Fruit fly (Drosophila melanogaster) whole organism, prepupa: ENCODE data around the gene Pisd.

Experiments
- Blimp-1 ChIP-seq: fragments of 200-800 bp; sonication (Bioruptor generic); optimal IDR thresholded peaks from 3 replicates; lab custom pipeline; 2017; ENCODE audit warnings: missing biosample characterization, missing genetic modification characterization, mild to moderate bottlenecking, moderate library complexity, missing genetic modification reagents
- CG10631 ChIP-seq: fragments of 200-800 bp; sonication (Bioruptor generic); optimal IDR thresholded peaks from 2 replicates; lab custom pipeline; 2016; ENCODE audit warnings: missing biosample characterization, missing genetic modification characterization
- CG11762 ChIP-seq: fragments of 200-800 bp; sonication (Bioruptor generic); optimal IDR thresholded peaks from 3 replicates; lab custom pipeline; 2016; ENCODE audit warnings: missing biosample characterization, missing genetic modification characterization; ENCODE audit not compliant: insufficient read depth
- CG11902 ChIP-seq: fragments of 200-800 bp; sonication (Bioruptor generic); optimal IDR thresholded peaks from 3 replicates; lab custom pipeline; 2016; ENCODE audit warnings: missing biosample characterization, missing genetic modification characterization
- CG15336 ChIP-seq: fragments of 200-800 bp; sonication (Bioruptor generic); IDR thresholded peaks from 2 replicates; pipeline ENCODE4 v1.3.6; 2022; ENCODE audit warnings: missing biosample characterization, missing genetic modification characterization
- CG1621 ChIP-seq: fragments of 200-800 bp; sonication (Bioruptor generic); optimal IDR thresholded peaks from 3 replicates; lab custom pipeline; 2018; ENCODE audit warnings: missing biosample characterization, mild to moderate bottlenecking, missing genetic modification characterization
- CG16779 ChIP-seq: fragments of 200-800 bp; sonication (Bioruptor generic); optimal IDR thresholded peaks from 3 replicates; lab custom pipeline; 2017; ENCODE audit warnings: missing biosample characterization, mild to moderate bottlenecking, missing genetic modification characterization
- CG31627 ChIP-seq: fragments of 200-800 bp; sonication (Bioruptor generic); optimal IDR thresholded peaks from 3 replicates; lab custom pipeline; 2016; ENCODE audit warnings: missing biosample characterization, missing genetic modification characterization
- CG32006 ChIP-seq: fragments of 200-800 bp; sonication (Bioruptor generic); optimal IDR thresholded peaks from 3 replicates; lab custom pipeline; 2017; ENCODE audit warnings: missing biosample characterization, mild to moderate bottlenecking, missing genetic modification characterization
- CG34406 ChIP-seq: fragments of 200-800 bp; sonication (Bioruptor generic); optimal IDR thresholded peaks from 3 replicates; lab custom pipeline; 2016; ENCODE audit warnings: missing biosample characterization, missing genetic modification characterization
- CG3919 ChIP-seq: fragments of 200-800 bp; sonication (Bioruptor generic); optimal IDR thresholded peaks from 3 replicates; lab custom pipeline; 2016; ENCODE audit warnings: missing biosample characterization, missing genetic modification characterization
- CG6163 ChIP-seq: fragments of 200-800 bp; sonication (Bioruptor generic); IDR thresholded peaks from 3 replicates; pipeline ENCODE4 v1.3.6; 2022; ENCODE audit warnings: missing biosample characterization, missing genetic modification characterization
- CG6792 ChIP-seq: fragments of 200-800 bp; sonication (Bioruptor generic); optimal IDR thresholded peaks from 3 replicates; lab custom pipeline; 2016; ENCODE audit warnings: missing biosample characterization, missing genetic modification characterization
- CG7368 ChIP-seq: fragments of 200-800 bp; sonication (Bioruptor generic); optimal IDR thresholded peaks from 3 replicates; lab custom pipeline; 2016; ENCODE audit warnings: missing biosample characterization, missing genetic modification characterization
- CG8319 ChIP-seq: fragments of 200-800 bp; sonication (Bioruptor generic); optimal IDR thresholded peaks from 3 replicates; lab custom pipeline; 2016; ENCODE audit warnings: missing biosample characterization, missing genetic modification characterization
- CG9139 ChIP-seq: fragments of 200-800 bp; sonication (Bioruptor generic); optimal IDR thresholded peaks from 3 replicates; lab custom pipeline; 2017; ENCODE audit warnings: missing biosample characterization, mild to moderate bottlenecking, missing genetic modification characterization
- Eip75B ChIP-seq: fragments of 200-800 bp; sonication (Bioruptor generic); optimal IDR thresholded peaks from 3 replicates; lab custom pipeline; 2016; ENCODE audit warnings: missing biosample characterization, missing genetic modification characterization
- Eip93F ChIP-seq: fragments of 200-800 bp; sonication (Bioruptor generic); optimal IDR thresholded peaks from 2 replicates; lab custom pipeline; 2016; ENCODE audit warnings: missing biosample characterization, mild to moderate bottlenecking, missing genetic modification characterization
- Ets96B ChIP-seq: fragments of 200-800 bp; optimal IDR thresholded peaks from 2 replicates; lab custom pipeline; 2019; ENCODE audit warnings: missing biosample characterization, mild to moderate bottlenecking, missing genetic modification characterization, moderate library complexity
- Gug ChIP-seq: fragments of 200-800 bp; sonication (Bioruptor generic); IDR thresholded peaks from 2 replicates; pipeline ENCODE4 v1.3.6; 2022; ENCODE audit warnings: missing biosample characterization, missing genetic modification characterization
- Hr38 ChIP-seq: sonication (Bioruptor generic); optimal IDR thresholded peaks from 2 replicates; lab custom pipeline; 2016; ENCODE audit warnings: missing biosample characterization, missing genetic modification characterization
- Met ChIP-seq: fragments of 200-800 bp; sonication (Bioruptor generic); optimal IDR thresholded peaks from 3 replicates; lab custom pipeline; 2016; ENCODE audit warnings: missing biosample characterization, missing genetic modification characterization
- OdsH ChIP-seq: fragments of 200-800 bp; sonication (Bioruptor generic); optimal IDR thresholded peaks from 3 replicates; lab custom pipeline; 2016; ENCODE audit warnings: missing biosample characterization, missing genetic modification characterization
- Sox102F ChIP-seq: fragments of 200-800 bp; sonication (Bioruptor generic); optimal IDR thresholded peaks from 2 replicates; lab custom pipeline; 2016; ENCODE audit warnings: missing biosample characterization, mild to moderate bottlenecking, missing genetic modification characterization
- Sox14 ChIP-seq: fragments of 200-800 bp; sonication (Bioruptor generic); optimal IDR thresholded peaks from 3 replicates; lab custom pipeline; 2016; ENCODE audit warnings: missing biosample characterization, missing genetic modification characterization
- Sox15 ChIP-seq: fragments of 200-800 bp; sonication (Bioruptor generic); optimal IDR thresholded peaks from 3 replicates; lab custom pipeline; 2016; ENCODE audit warnings: missing biosample characterization, missing genetic modification characterization
- achi ChIP-seq: fragments of 200-800 bp; sonication (Bioruptor generic); optimal IDR thresholded peaks from 3 replicates; lab custom pipeline; 2016; ENCODE audit warnings: missing biosample characterization, missing genetic modification characterization
- acj6 ChIP-seq: fragments of 200-800 bp; sonication (Bioruptor generic); optimal IDR thresholded peaks from 3 replicates; lab custom pipeline; 2016; ENCODE audit warnings: missing biosample characterization, missing genetic modification characterization
- cyc ChIP-seq: fragments of 200-800 bp; sonication (Bioruptor generic); optimal IDR thresholded peaks from 3 replicates; lab custom pipeline; 2016; ENCODE audit warnings: missing biosample characterization, missing genetic modification characterization
- dac ChIP-seq: fragments of 200-800 bp; sonication (Bioruptor generic); optimal IDR thresholded peaks from 2 replicates; lab custom pipeline; 2017; ENCODE audit warnings: missing biosample characterization, mild to moderate bottlenecking, missing genetic modification characterization
- dsx ChIP-seq: fragments of 200-800 bp; optimal IDR thresholded peaks from 3 replicates; lab custom pipeline; 2019; ENCODE audit warnings: missing biosample characterization, mild to moderate bottlenecking, missing genetic modification characterization, moderate library complexity; ENCODE audit not compliant: poor library complexity, severe bottlenecking
- eg ChIP-seq: fragments of 200-800 bp; sonication (Bioruptor generic); IDR thresholded peaks from 3 replicates; pipeline ENCODE4 v1.3.6; 2022; ENCODE audit warnings: missing biosample characterization, missing genetic modification characterization
- fd85E ChIP-seq: fragments of 200-800 bp; sonication (Bioruptor generic); optimal IDR thresholded peaks from 3 replicates; lab custom pipeline; 2016; ENCODE audit warnings: missing biosample characterization, missing genetic modification characterization
- fkh ChIP-seq: fragments of 200-800 bp; sonication (Bioruptor generic); optimal IDR thresholded peaks from 3 replicates; lab custom pipeline; 2017; ENCODE audit warnings: missing biosample characterization, mild to moderate bottlenecking, missing genetic modification characterization, moderate library complexity
- lz ChIP-seq: fragments of 200-800 bp; sonication (Bioruptor generic); optimal IDR thresholded peaks from 3 replicates; lab custom pipeline; 2016; ENCODE audit warnings: missing biosample characterization, missing genetic modification characterization
- net ChIP-seq: fragments of 200-800 bp; sonication (Bioruptor generic); optimal IDR thresholded peaks from 3 replicates; lab custom pipeline; 2016; ENCODE audit warnings: missing biosample characterization, missing genetic modification characterization
- salr ChIP-seq, 2 experiments: fragments of 200-800 bp; sonication (Bioruptor generic); optimal IDR thresholded peaks; 3 replicates each; lab custom pipeline; 2016 to 2018; ENCODE audit warnings: missing biosample characterization in 2 of 2, missing genetic modification characterization in 2 of 2, mild to moderate bottlenecking in 1 of 2
- spab ChIP-seq: fragments of 200-800 bp; sonication (Bioruptor generic); optimal IDR thresholded peaks from 2 replicates; lab custom pipeline; 2017; ENCODE audit warnings: missing biosample characterization, mild to moderate bottlenecking, missing genetic modification characterization, missing genetic modification reagents
- ss ChIP-seq, 2 experiments: fragments of 200-800 bp; sonication (Bioruptor generic); optimal IDR thresholded peaks; 2 replicates in 1 of 2; 3 replicates in 1 of 2; lab custom pipeline; 2017 to 2018; ENCODE audit warnings: mild to moderate bottlenecking in 2 of 2, missing biosample characterization in 2 of 2, missing genetic modification characterization in 2 of 2, moderate library complexity in 1 of 2
- svp ChIP-seq: fragments of 200-800 bp; sonication (Bioruptor generic); peaks from one replicate; lab custom pipeline; 2016; ENCODE audit warnings: missing biosample characterization, missing genetic modification characterization
- topi ChIP-seq: fragments of 200-800 bp; sonication (Bioruptor generic); optimal IDR thresholded peaks from 3 replicates; lab custom pipeline; 2016; ENCODE audit warnings: missing biosample characterization, missing genetic modification characterization
- vri ChIP-seq: fragments of 200-800 bp; sonication (Bioruptor generic); optimal IDR thresholded peaks from 3 replicates; lab custom pipeline; 2016; ENCODE audit warnings: missing biosample characterization, mild to moderate bottlenecking, missing genetic modification characterization

Pisd gene

DNA sequence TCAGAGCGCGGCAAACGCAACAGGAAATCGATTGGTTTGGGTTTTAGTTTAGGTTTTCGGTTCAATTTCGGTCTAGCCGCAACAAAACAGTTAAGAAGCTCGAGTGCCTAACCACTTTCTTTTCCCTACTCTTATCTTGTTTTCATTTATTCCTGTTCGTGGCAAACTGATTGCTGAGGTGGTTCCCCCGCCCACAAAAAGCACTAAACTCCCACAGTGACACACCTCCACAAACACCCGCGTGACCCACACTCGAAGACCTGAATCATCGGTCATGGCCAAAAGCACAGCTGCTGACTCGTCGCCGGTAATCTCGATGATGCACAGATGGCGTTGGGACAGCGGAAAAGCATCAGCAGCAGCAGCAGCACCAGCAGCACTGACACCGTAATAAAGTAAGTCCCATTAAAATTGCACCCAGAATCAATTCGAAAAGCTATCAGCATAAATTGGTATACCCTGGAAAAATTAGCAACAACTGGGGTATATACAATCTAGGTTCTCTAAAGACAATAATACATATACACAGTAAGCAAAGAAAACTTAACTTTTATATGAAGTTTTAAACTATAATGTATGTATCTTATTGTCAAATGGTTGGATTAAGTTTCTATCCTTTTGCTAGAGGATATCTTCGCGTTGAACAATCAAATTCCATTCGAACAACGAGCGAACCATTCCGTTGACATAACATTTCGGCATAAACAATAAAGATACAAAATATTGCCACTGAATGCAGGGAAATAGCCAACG, 24.7 kb upstream of the Pisd start (continued):
- no peak for TF ChIP-seq CG9139 (GFP tag; lab: Kevin White, UChicago)
- TF ChIP-seq CG6163 (GFP tag; lab: Robert Waterston, UW), result no peak
- TF ChIP-seq ss (GFP tag; optimal IDR thresholded peaks at IDR 0.05; lab: Kevin White, UChicago), result no peak
- no peak for TF ChIP-seq dac (GFP tag; lab: Kevin White, UChicago)
- peak; percentile 35 for TF ChIP-seq Sox14
- TF ChIP-seq CG34406 (GFP tag; lab: Kevin White, UChicago), result no peak
- no peak for TF ChIP-seq CG6792 (GFP tag; lab: Kevin White, UChicago)
- TF ChIP-seq acj6 (GFP tag; lab: Kevin White, UChicago), result peak; percentile 22
- no peak for TF ChIP-seq Blimp-1 (GFP tag; lab: Kevin White, UChicago)

DNA sequence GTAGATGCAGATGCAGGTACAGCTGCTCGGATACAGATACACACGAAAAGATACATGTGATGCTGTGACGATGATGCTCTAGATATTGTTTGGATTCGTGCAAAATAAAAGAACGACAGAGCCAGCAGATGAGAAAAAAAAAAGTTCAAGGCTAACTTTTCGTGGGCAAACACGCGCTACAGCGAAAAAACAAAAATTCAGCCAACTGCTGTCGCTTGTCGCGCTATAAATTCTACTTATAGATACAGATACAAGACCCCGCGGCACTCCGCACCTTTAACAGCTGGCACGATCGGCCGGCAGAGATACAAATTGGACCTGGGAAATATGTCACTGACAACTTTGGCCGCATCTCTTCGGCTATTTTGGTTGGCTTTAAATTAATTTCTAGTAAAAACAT, 24.1 kb upstream of the Pisd start:
- no peak for TF ChIP-seq fkh (GFP tag; lab: Kevin White, UChicago)
- no peak for TF ChIP-seq CG6163 (GFP tag; lab: Robert Waterston, UW)
- no peak for TF ChIP-seq CG9139 (GFP tag; lab: Kevin White, UChicago)
- TF ChIP-seq OdsH (GFP tag; lab: Kevin White, UChicago), result no peak
- TF ChIP-seq salr (GFP tag; optimal IDR thresholded peaks at IDR 0.05; lab: Kevin White, UChicago), result peak in 1 of 2 experiments; percentile 0

dm6 chr3R:24027222-24027621, 23.4 kb upstream of the Pisd start:
- TF ChIP-seq svp (GFP tag; lab: Kevin White, UChicago), result no peak
- no peak for TF ChIP-seq Eip75B
- TF ChIP-seq vri (GFP tag; lab: Kevin White, UChicago), result peak; percentile 42
- TF ChIP-seq CG6163 (GFP tag; lab: Robert Waterston, UW), result no peak
- no peak for TF ChIP-seq CG32006 (GFP tag; lab: Kevin White, UChicago)
- TF ChIP-seq net (GFP tag; lab: Kevin White, UChicago), result no peak
- TF ChIP-seq CG31627 (GFP tag; lab: Kevin White, UChicago), result no peak
- TF ChIP-seq CG9139 (GFP tag; lab: Kevin White, UChicago), result no peak

- peak; percentile 11 for TF ChIP-seq CG11902 (GFP tag; lab: Kevin White, UChicago)
- TF ChIP-seq CG3919 (GFP tag; lab: Kevin White, UChicago), result peak; percentile 51
- peak; percentile 5 for TF ChIP-seq spab (GFP tag; lab: Kevin White, UChicago)
- TF ChIP-seq Gug (GFP tag; lab: Robert Waterston, UW), result peak; percentile 44; the same call in 1 of the 2 replicates
- peak; percentile 48; the same call in 1 of the 2 replicates for TF ChIP-seq CG15336 (GFP tag; lab: Robert Waterston, UW)
- TF ChIP-seq CG10631 (GFP tag; lab: Kevin White, UChicago), result no peak
- peak; percentile 18 for TF ChIP-seq CG9139 (GFP tag; lab: Kevin White, UChicago)
- peak; percentile 65 for TF ChIP-seq CG16779
- no peak for TF ChIP-seq CG7368 (GFP tag; lab: Kevin White, UChicago)
- peak; percentile 67; the same call in 2 of the 3 replicates for TF ChIP-seq eg (GFP tag; lab: Robert Waterston, UW)
- peak; percentile 23 for TF ChIP-seq topi (GFP tag; lab: Kevin White, UChicago)
- TF ChIP-seq lz, result no peak
- no peak for TF ChIP-seq Eip93F (GFP tag; lab: Kevin White, UChicago)
- TF ChIP-seq Sox102F (GFP tag; lab: Kevin White, UChicago), result peak; percentile 6
- TF ChIP-seq fd85E (GFP tag; lab: Kevin White, UChicago), result peak; percentile 36
- TF ChIP-seq CG11762 (GFP tag; lab: Kevin White, UChicago), result peak; percentile 3
- peak; percentile 25 for TF ChIP-seq achi (GFP tag; lab: Kevin White, UChicago)
- TF ChIP-seq salr (GFP tag; optimal IDR thresholded peaks at IDR 0.05; lab: Kevin White, UChicago), result no peak
- peak; percentile 13 for TF ChIP-seq CG1621 (tag; lab: Kevin White, UChicago)
- no peak for TF ChIP-seq Sox15
- TF ChIP-seq dsx (GFP tag; lab: Kevin White, UChicago), result peak; percentile 83
- no peak for TF ChIP-seq Met (GFP tag; lab: Kevin White, UChicago)
- no peak for TF ChIP-seq fkh (GFP tag; lab: Kevin White, UChicago)
- no peak for TF ChIP-seq Hr38 (GFP tag; lab: Kevin White, UChicago)
- TF ChIP-seq cyc (GFP tag; lab: Kevin White, UChicago), result no peak
- no peak for TF ChIP-seq CG8319
- TF ChIP-seq OdsH (GFP tag; lab: Kevin White, UChicago), result no peak
- TF ChIP-seq Sox14, result peak; percentile 50
- peak; percentile 22 for TF ChIP-seq Ets96B
Measured at dm6 chr3R:24031019-24031824, 19.4 kb upstream of the Pisd start.
